Worm (Caenorhabditis elegans) whole organism, L1 larva: Measurements from ENCODE around the gene H12D21.11.

Experiments used
- ama-1 ChIP-seq: fragments of 150-350 bp; optimal IDR thresholded peaks from 2 replicates; lab custom pipeline; 2014
- efl-1 ChIP-seq, 4 experiments: fragments of 150-350 bp; optimal IDR thresholded peaks in 3 of 4; peaks in 1 of 4; 1 replicate in 1 of 4; 2 replicates in 3 of 4; lab custom pipeline; 2014; ENCODE audit warnings: missing biosample characterization in 2 of 4, missing genetic modification characterization in 2 of 4, missing genetic modification reagents in 2 of 4
- fkh-10 ChIP-seq: sonication (generic microtip); optimal IDR thresholded peaks from 2 replicates; lab custom pipeline; 2017; ENCODE audit warnings: missing biosample characterization, missing genetic modification reagents, missing genetic modification characterization
- nhr-12 ChIP-seq: sonication (generic microtip); optimal IDR thresholded peaks from 2 replicates; lab custom pipeline; 2017; ENCODE audit warnings: missing biosample characterization, missing genetic modification characterization
- pqm-1 ChIP-seq: sonication (generic microtip); optimal IDR thresholded peaks from 3 replicates; lab custom pipeline; 2017; ENCODE audit warnings: missing biosample characterization, missing genetic modification characterization
- unc-30 ChIP-seq: sonication (generic microtip); optimal IDR thresholded peaks from 2 replicates; lab custom pipeline; 2017; ENCODE audit warnings: missing biosample characterization, missing genetic modification characterization
- unc-62 ChIP-seq: fragments of 150-350 bp; optimal IDR thresholded peaks from 2 replicates; lab custom pipeline; 2014; ENCODE audit warnings: missing biosample characterization, missing genetic modification reagents, missing genetic modification characterization

DNA sequence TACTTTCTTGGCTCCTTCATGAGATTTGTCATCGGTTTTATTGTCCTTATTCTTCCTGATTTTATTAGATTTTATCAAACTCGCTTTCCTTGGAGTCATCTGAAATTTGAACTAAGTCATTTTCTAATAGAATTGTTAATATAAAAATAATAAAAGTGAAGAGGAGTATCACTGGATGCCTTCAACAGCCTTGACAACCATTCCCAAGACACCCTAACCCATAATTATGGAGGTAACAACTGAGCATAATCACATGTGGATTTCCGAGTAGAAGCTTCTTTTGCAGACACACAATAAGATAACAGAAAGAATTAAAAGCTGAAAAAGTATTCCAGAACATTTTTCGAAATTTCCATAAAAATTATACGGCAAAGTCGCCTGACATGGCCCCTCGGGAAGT is 40.0 kb downstream of the H12D21.11 start, which contains the start of gene F02D8.9:
- no peak for TF ChIP-seq pqm-1 (tag; lab: Kevin White, UChicago)
- TF ChIP-seq efl-1 (optimal IDR thresholded peaks at IDR 0.05; lab: Kevin White, UChicago): no peak
- TF ChIP-seq efl-1 (GFP tag; optimal IDR thresholded peaks at IDR 0.05 in 1 of 2; lab: Kevin White, UChicago): no peak
- no peak for TF ChIP-seq nhr-12
- no peak for TF ChIP-seq unc-62 (GFP tag; lab: Kevin White, UChicago)
- TF ChIP-seq unc-30 (tag; lab: Kevin White, UChicago): no peak
- TF ChIP-seq ama-1 (lab: Kevin White, UChicago): no peak
- TF ChIP-seq fkh-10 (GFP tag; lab: Kevin White, UChicago): no peak
